Worm (Caenorhabditis elegans): ENCODE measurements around the gene C07G1.15.

DNA sequence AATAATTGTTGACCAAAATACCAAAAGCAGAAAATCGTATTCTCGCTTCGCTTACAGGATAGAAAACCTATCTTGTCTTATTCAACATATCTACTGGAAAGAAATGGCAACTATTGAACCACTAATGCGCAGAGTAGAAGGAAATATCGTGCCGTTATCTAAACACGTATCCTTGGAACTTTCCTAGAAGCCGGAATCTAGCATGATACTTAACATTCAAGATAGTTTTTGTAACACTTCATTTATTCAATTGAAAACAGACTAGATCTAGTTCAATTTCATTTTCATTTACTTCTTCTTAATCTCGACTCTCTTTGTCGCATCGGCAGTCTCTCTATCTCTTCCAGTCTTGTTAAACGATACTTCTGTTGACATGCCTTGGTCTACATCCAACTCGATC, 14.8 kb upstream of the C07G1.15 start:
- no peak for TF ChIP-seq ces-1 (GFP tag; optimal IDR thresholded peaks at IDR 0.05)
- no peak for TF ChIP-seq unc-39 (tag; optimal IDR thresholded peaks at IDR 0.05)
- no peak for TF ChIP-seq mls-2 (tag; optimal IDR thresholded peaks at IDR 0.05)
- no peak for TF ChIP-seq pha-4 (tag; optimal IDR thresholded peaks at IDR 0.05)
- no peak for TF ChIP-seq snpc-4 (tag; optimal IDR thresholded peaks at IDR 0.05)
- no peak for TF ChIP-seq mab-5 (tag; optimal IDR thresholded peaks at IDR 0.05)
- TF ChIP-seq ham-2 (GFP tag; optimal IDR thresholded peaks at IDR 0.05) = no peak
- TF ChIP-seq elt-3 (tag; optimal IDR thresholded peaks at IDR 0.05) = no peak
- no peak for TF ChIP-seq unc-62 (GFP tag; optimal IDR thresholded peaks at IDR 0.05)
- no peak for TF ChIP-seq nhr-12 (tag; optimal IDR thresholded peaks at IDR 0.05)
